Fruit fly (Drosophila melanogaster): ENCODE data around the gene Polr2D.
A peak's percentile ranks its signal among the peaks of the same experiment; 100 is the strongest.

Gene Polr2D

dm6 chr3R:18280866-18281473 is 25.7 kb upstream of the Polr2D start:
- no peak for TF ChIP-seq kay (GFP tag; ENCODE audit: borderline replicate concordance)
- no peak for TF ChIP-seq CG12768 (GFP tag; optimal IDR thresholded peaks at IDR 0.05)
- TF ChIP-seq Crg-1 (GFP tag; optimal IDR thresholded peaks at IDR 0.05), result no peak
- TF ChIP-seq CG11617 (GFP tag; optimal IDR thresholded peaks at IDR 0.05), result no peak
- TF ChIP-seq CG1620 (GFP tag; optimal IDR thresholded peaks at IDR 0.05), result no peak
- TF ChIP-seq CG33017 (tag; optimal IDR thresholded peaks at IDR 0.05), result no peak
- TF ChIP-seq CG7101 (tag; optimal IDR thresholded peaks at IDR 0.05), result no peak
- no peak for TF ChIP-seq CG5204 (GFP tag; optimal IDR thresholded peaks at IDR 0.05)
- no peak for TF ChIP-seq CG7045 (GFP tag; optimal IDR thresholded peaks at IDR 0.05)
- TF ChIP-seq ovo (GFP tag; optimal IDR thresholded peaks at IDR 0.05), result no peak
- TF ChIP-seq bab1 (GFP tag; optimal IDR thresholded peaks at IDR 0.05), result no peak
- no peak for TF ChIP-seq CG14711 (tag; optimal IDR thresholded peaks at IDR 0.05)
- TF ChIP-seq Mnt (GFP tag; optimal IDR thresholded peaks at IDR 0.05), result no peak
- TF ChIP-seq cic (GFP tag; optimal IDR thresholded peaks at IDR 0.05), result no peak
- TF ChIP-seq Hr96 (GFP tag; optimal IDR thresholded peaks at IDR 0.05), result no peak
- no peak for TF ChIP-seq pad (GFP tag; optimal IDR thresholded peaks at IDR 0.05)
- TF ChIP-seq tj (GFP tag; optimal IDR thresholded peaks at IDR 0.05), result no peak
- no peak for TF ChIP-seq Clk (GFP tag; optimal IDR thresholded peaks at IDR 0.05)
- TF ChIP-seq cnc (optimal IDR thresholded peaks at IDR 0.05), result no peak

dm6 chr3R:18280133-18280532 is 24.8 kb upstream of the Polr2D start:
- TF ChIP-seq cnc (optimal IDR thresholded peaks at IDR 0.05), result no peak
- TF ChIP-seq Crg-1 (GFP tag; optimal IDR thresholded peaks at IDR 0.05), result no peak
- TF ChIP-seq Hr96 (GFP tag; optimal IDR thresholded peaks at IDR 0.05), result no peak
- no peak for TF ChIP-seq CG1620 (GFP tag; optimal IDR thresholded peaks at IDR 0.05)
- no peak for TF ChIP-seq cic (GFP tag; optimal IDR thresholded peaks at IDR 0.05)
- no peak for TF ChIP-seq CG11617 (GFP tag; optimal IDR thresholded peaks at IDR 0.05)
- TF ChIP-seq CG7101 (tag; optimal IDR thresholded peaks at IDR 0.05), result no peak
- TF ChIP-seq CG5204 (GFP tag; optimal IDR thresholded peaks at IDR 0.05), result no peak
- no peak for TF ChIP-seq bab1 (GFP tag; optimal IDR thresholded peaks at IDR 0.05)
- no peak for TF ChIP-seq ovo (GFP tag; optimal IDR thresholded peaks at IDR 0.05)
- no peak for TF ChIP-seq CG7045 (GFP tag; optimal IDR thresholded peaks at IDR 0.05)
- TF ChIP-seq kay (GFP tag; ENCODE audit: borderline replicate concordance), result no peak
- no peak for TF ChIP-seq pad (GFP tag; optimal IDR thresholded peaks at IDR 0.05)
- no peak for TF ChIP-seq tj (GFP tag; optimal IDR thresholded peaks at IDR 0.05)
- TF ChIP-seq CG14711 (tag; optimal IDR thresholded peaks at IDR 0.05), result no peak
- no peak for TF ChIP-seq Clk (GFP tag; optimal IDR thresholded peaks at IDR 0.05)
- no peak for TF ChIP-seq toe (GFP tag; optimal IDR thresholded peaks at IDR 0.05)
- TF ChIP-seq Mnt (GFP tag; optimal IDR thresholded peaks at IDR 0.05), result no peak
- TF ChIP-seq CG33017 (tag; optimal IDR thresholded peaks at IDR 0.05), result no peak
- TF ChIP-seq CG12768 (GFP tag; optimal IDR thresholded peaks at IDR 0.05), result no peak

- TF ChIP-seq tj (GFP tag; optimal IDR thresholded peaks at IDR 0.05) (no peak), kay (GFP tag; ENCODE audit: borderline replicate concordance) (peak; percentile 34), CG7101 (tag; optimal IDR thresholded peaks at IDR 0.05) (no peak), pad (GFP tag; optimal IDR thresholded peaks at IDR 0.05) (no peak), Clk (GFP tag; optimal IDR thresholded peaks at IDR 0.05) (no peak), cic (GFP tag; optimal IDR thresholded peaks at IDR 0.05) (peak; percentile 1), CG33017 (tag; optimal IDR thresholded peaks at IDR 0.05) (peak; percentile 18), Mnt (GFP tag; optimal IDR thresholded peaks at IDR 0.05) (peak; percentile 12), toe (GFP tag; optimal IDR thresholded peaks at IDR 0.05) (no peak), Crg-1 (GFP tag; optimal IDR thresholded peaks at IDR 0.05) (no peak), CG5204 (GFP tag; optimal IDR thresholded peaks at IDR 0.05) (no peak), Hr96 (GFP tag; optimal IDR thresholded peaks at IDR 0.05) (no peak)
Observed at dm6 chr3R:18279494-18279893, 24.2 kb upstream of the Polr2D start, which contains the start of gene CG7142. CG7142 (minus strand) TSS chr3R:18279522.

- TF ChIP-seq kay (GFP tag; ENCODE audit: borderline replicate concordance) (no peak), toe (GFP tag; optimal IDR thresholded peaks at IDR 0.05) (no peak), Clk (GFP tag; optimal IDR thresholded peaks at IDR 0.05) (no peak), ovo (GFP tag; optimal IDR thresholded peaks at IDR 0.05) (no peak), Crg-1 (GFP tag; optimal IDR thresholded peaks at IDR 0.05) (no peak), CG33017 (tag; optimal IDR thresholded peaks at IDR 0.05) (no peak), cic (GFP tag; optimal IDR thresholded peaks at IDR 0.05) (no peak)
Observed at dm6 chr3R:18277406-18277805, 22.1 kb upstream of the Polr2D start.

dm6 chr3R:18276688-18277087 is 21.4 kb upstream of the Polr2D start:
- TF ChIP-seq CG33017 (tag; optimal IDR thresholded peaks at IDR 0.05) (no peak), kay (GFP tag; ENCODE audit: borderline replicate concordance) (no peak), Crg-1 (GFP tag; optimal IDR thresholded peaks at IDR 0.05) (no peak), ovo (GFP tag; optimal IDR thresholded peaks at IDR 0.05) (no peak), CG12768 (GFP tag; optimal IDR thresholded peaks at IDR 0.05) (no peak), bab1 (GFP tag; optimal IDR thresholded peaks at IDR 0.05) (no peak), Clk (GFP tag; optimal IDR thresholded peaks at IDR 0.05) (no peak)

- no peak for TF ChIP-seq kay (GFP tag; ENCODE audit: borderline replicate concordance)
- peak; percentile 39 for TF ChIP-seq CG14711 (tag; optimal IDR thresholded peaks at IDR 0.05)
- no peak for TF ChIP-seq ovo (GFP tag; optimal IDR thresholded peaks at IDR 0.05)
- peak; percentile 45 for TF ChIP-seq CG7101 (tag; optimal IDR thresholded peaks at IDR 0.05)
- peak; percentile 81 for TF ChIP-seq CG33017 (tag; optimal IDR thresholded peaks at IDR 0.05)
- peak; percentile 13 for TF ChIP-seq bab1 (GFP tag; optimal IDR thresholded peaks at IDR 0.05)
- TF ChIP-seq CG11617 (GFP tag; optimal IDR thresholded peaks at IDR 0.05), result peak; percentile 69
Observed at dm6 chr3R:18275113-18275782, 20.0 kb upstream of the Polr2D start.

Measured in whole organism, adult.